Fruit fly (Drosophila melanogaster) whole organism, embryonic: Measurements from ENCODE around the gene lectin-37Da.

ENCODE experiments used
- ATbp ChIP-seq: fragments of 200-800 bp; sonication (Bioruptor generic); optimal IDR thresholded peaks from 2 replicates; lab custom pipeline; 2017; ENCODE audit warnings: missing biosample characterization, mild to moderate bottlenecking, missing genetic modification characterization, missing genetic modification reagents
- Abd-B ChIP-seq: fragments of 200-800 bp; sonication (Bioruptor generic); optimal IDR thresholded peaks from 2 replicates; lab custom pipeline; 2018; ENCODE audit warnings: missing biosample characterization, mild to moderate bottlenecking, missing genetic modification characterization, moderate library complexity
- B-H2 ChIP-seq: fragments of 200-800 bp; sonication (Bioruptor generic); optimal IDR thresholded peaks from 2 replicates; lab custom pipeline; 2018; ENCODE audit warnings: missing biosample characterization, mild to moderate bottlenecking, missing genetic modification characterization
- Bteb2 ChIP-seq: fragments of 200-800 bp; sonication (Bioruptor generic); optimal IDR thresholded peaks from 2 replicates; lab custom pipeline; 2016; ENCODE audit warnings: missing biosample characterization, missing genetic modification characterization
- CG1024 ChIP-seq: fragments of 200-800 bp; sonication (Bioruptor generic); IDR thresholded peaks from 2 replicates; pipeline ENCODE4 v1.3.6; 2022; ENCODE audit warnings: missing biosample characterization, missing genetic modification characterization
- CG10462 ChIP-seq: fragments of 200-800 bp; sonication (Bioruptor generic); optimal IDR thresholded peaks from 2 replicates; lab custom pipeline; 2016; ENCODE audit warnings: missing biosample characterization, missing genetic modification characterization
- CG10565 ChIP-seq: fragments of 200-800 bp; sonication (Bioruptor generic); optimal IDR thresholded peaks from 3 replicates; lab custom pipeline; 2016; ENCODE audit warnings: missing biosample characterization, mild to moderate bottlenecking, missing genetic modification characterization
- CG12391 ChIP-seq: fragments of 200-800 bp; sonication (Bioruptor generic); optimal IDR thresholded peaks from 3 replicates; lab custom pipeline; 2018; ENCODE audit warnings: missing biosample characterization, mild to moderate bottlenecking, missing genetic modification characterization, moderate library complexity
- CG1647 ChIP-seq: fragments of 200-800 bp; sonication (Bioruptor generic); optimal IDR thresholded peaks from 3 replicates; lab custom pipeline; 2016; ENCODE audit warnings: missing biosample characterization, missing genetic modification characterization
- CG16863 ChIP-seq: fragments of 200-800 bp; sonication (Bioruptor generic); optimal IDR thresholded peaks from 3 replicates; lab custom pipeline; 2016; ENCODE audit warnings: missing biosample characterization, missing genetic modification characterization
- CG1832 ChIP-seq: fragments of 200-800 bp; sonication (Bioruptor generic); optimal IDR thresholded peaks from 2 replicates; lab custom pipeline; 2017; ENCODE audit warnings: missing biosample characterization, mild to moderate bottlenecking, missing genetic modification characterization, inconsistent platforms
- CG18599 ChIP-seq: fragments of 200-800 bp; sonication (Bioruptor generic); optimal IDR thresholded peaks from 3 replicates; lab custom pipeline; 2017; ENCODE audit warnings: missing biosample characterization, missing genetic modification characterization, mild to moderate bottlenecking, moderate library complexity, missing genetic modification reagents
- CG4360 ChIP-seq: fragments of 200-800 bp; sonication (Bioruptor generic); IDR thresholded peaks from 2 replicates; pipeline ENCODE4 v1.3.6; 2022; ENCODE audit warnings: missing biosample characterization, missing genetic modification characterization
- CG4730 ChIP-seq: fragments of 200-800 bp; sonication (Bioruptor generic); IDR thresholded peaks from 2 replicates; pipeline ENCODE4 v1.3.6; 2022; ENCODE audit warnings: missing biosample characterization, missing genetic modification characterization
- CG4820 ChIP-seq: fragments of 200-800 bp; sonication (Bioruptor generic); optimal IDR thresholded peaks from 3 replicates; lab custom pipeline; 2016; ENCODE audit warnings: missing biosample characterization, missing genetic modification characterization
- CG5180 ChIP-seq: fragments of 200-800 bp; sonication (Bioruptor generic); optimal IDR thresholded peaks from 3 replicates; lab custom pipeline; 2017; ENCODE audit warnings: missing biosample characterization, missing genetic modification characterization, mild to moderate bottlenecking, moderate library complexity, missing genetic modification reagents
- CG6254 ChIP-seq: fragments of 200-800 bp; sonication (Bioruptor generic); optimal IDR thresholded peaks from 3 replicates; lab custom pipeline; 2017; ENCODE audit warnings: mild to moderate bottlenecking, missing biosample characterization, missing genetic modification reagents, missing genetic modification characterization
- CG6683 ChIP-seq: fragments of 200-800 bp; sonication (Bioruptor generic); optimal IDR thresholded peaks from 2 replicates; lab custom pipeline; 2017; ENCODE audit warnings: missing biosample characterization, mild to moderate bottlenecking, missing genetic modification characterization, missing genetic modification reagents
- CG6854 ChIP-seq: fragments of 200-800 bp; sonication (Bioruptor generic); optimal IDR thresholded peaks from 3 replicates; lab custom pipeline; 2017; ENCODE audit warnings: missing biosample characterization, mild to moderate bottlenecking, missing genetic modification characterization
- CG7357 ChIP-seq: fragments of 200-800 bp; sonication (Bioruptor generic); IDR thresholded peaks from 3 replicates; pipeline ENCODE4 v1.3.6; 2022; ENCODE audit warnings: missing biosample characterization, missing genetic modification characterization
- CG8388 ChIP-seq: fragments of 200-800 bp; sonication (Bioruptor generic); optimal IDR thresholded peaks from 2 replicates; lab custom pipeline; 2019; ENCODE audit warnings: missing biosample characterization, mild to moderate bottlenecking, missing genetic modification characterization, moderate library complexity
- Dip2 ChIP-seq: fragments of 200-800 bp; sonication (Bioruptor generic); IDR thresholded peaks from 2 replicates; pipeline ENCODE4 v1.3.6; 2022; ENCODE audit warnings: missing biosample characterization, missing genetic modification characterization
- Fer1 ChIP-seq: fragments of 200-800 bp; sonication (Bioruptor generic); optimal IDR thresholded peaks from 2 replicates; lab custom pipeline; 2017; ENCODE audit warnings: missing biosample characterization, mild to moderate bottlenecking, missing genetic modification characterization
- HLHmδ ChIP-seq: fragments of 200-800 bp; sonication (Bioruptor generic); optimal IDR thresholded peaks from 2 replicates; lab custom pipeline; 2018; ENCODE audit warnings: missing biosample characterization, mild to moderate bottlenecking, missing genetic modification characterization, moderate library complexity
- Oli ChIP-seq: fragments of 200-800 bp; sonication (Bioruptor generic); optimal IDR thresholded peaks from 2 replicates; lab custom pipeline; 2018; ENCODE audit warnings: missing biosample characterization, mild to moderate bottlenecking, missing genetic modification characterization, moderate library complexity
- Sox100B ChIP-seq: fragments of 200-800 bp; sonication (Bioruptor generic); optimal IDR thresholded peaks from 3 replicates; lab custom pipeline; 2018; ENCODE audit warnings: missing biosample characterization, mild to moderate bottlenecking, missing genetic modification characterization
- Sry-δ ChIP-seq: fragments of 200-800 bp; sonication (Bioruptor generic); optimal IDR thresholded peaks from 2 replicates; lab custom pipeline; 2016; ENCODE audit warnings: missing biosample characterization, missing genetic modification characterization
- TFAM ChIP-seq: fragments of 200-800 bp; sonication (Bioruptor generic); optimal IDR thresholded peaks from 2 replicates; lab custom pipeline; 2017; ENCODE audit warnings: missing biosample characterization, missing genetic modification characterization, inconsistent platforms
- ab ChIP-seq: fragments of 200-800 bp; sonication (Bioruptor generic); optimal IDR thresholded peaks from 2 replicates; lab custom pipeline; 2016; ENCODE audit warnings: missing biosample characterization, missing genetic modification characterization
- ac ChIP-seq: fragments of 200-800 bp; sonication (Bioruptor generic); optimal IDR thresholded peaks from 3 replicates; lab custom pipeline; 2017; ENCODE audit warnings: missing biosample characterization, mild to moderate bottlenecking, missing genetic modification characterization
- ase ChIP-seq: fragments of 200-800 bp; sonication (Bioruptor generic); IDR thresholded peaks from 3 replicates; pipeline ENCODE4 v1.3.6; 2022; ENCODE audit warnings: missing biosample characterization, missing genetic modification characterization
- bbx ChIP-seq: fragments of 200-800 bp; sonication (Bioruptor generic); IDR thresholded peaks from 2 replicates; pipeline ENCODE4 v1.3.6; 2022; ENCODE audit warnings: missing biosample characterization, missing genetic modification characterization; ENCODE audit not compliant: partially characterized antibody
- btn ChIP-seq: fragments of 200-800 bp; sonication (Bioruptor generic); optimal IDR thresholded peaks from 2 replicates; lab custom pipeline; 2016; ENCODE audit warnings: missing biosample characterization, missing genetic modification characterization
- cad ChIP-seq: fragments of >200 bp; optimal IDR thresholded peaks from 2 replicates; lab custom pipeline; 2017; ENCODE audit warnings: missing biosample characterization, missing genetic modification characterization
- chif ChIP-seq, 2 experiments: fragments of 200-800 bp; sonication (Bioruptor generic); optimal IDR thresholded peaks; 3 replicates each; lab custom pipeline; 2016; ENCODE audit warnings: missing biosample characterization in 2 of 2, missing genetic modification characterization in 2 of 2
- ci ChIP-seq: fragments of 200-800 bp; sonication (Bioruptor generic); IDR thresholded peaks from 3 replicates; pipeline ENCODE4 v1.3.6; 2022; ENCODE audit warnings: missing biosample characterization, missing genetic modification characterization
- eyg ChIP-seq: fragments of 200-800 bp; sonication (Bioruptor generic); optimal IDR thresholded peaks from 3 replicates; lab custom pipeline; 2016; ENCODE audit warnings: missing biosample characterization, missing genetic modification characterization
- fd3F ChIP-seq: fragments of 200-800 bp; sonication (Bioruptor generic); optimal IDR thresholded peaks from 2 replicates; lab custom pipeline; 2018; ENCODE audit warnings: missing biosample characterization, mild to moderate bottlenecking, missing genetic modification characterization, moderate library complexity
- hbn ChIP-seq: fragments of 200-800 bp; sonication (Bioruptor generic); IDR thresholded peaks from 2 replicates; pipeline ENCODE4 v1.3.6; 2022; ENCODE audit warnings: missing biosample characterization, missing genetic modification characterization; ENCODE audit not compliant: partially characterized antibody
- hkb ChIP-seq, 2 experiments: fragments of 200-800 bp in 1 of 2; fragments of >200 bp in 1 of 2; sonication (Bioruptor generic) in 1 of 2; IDR thresholded peaks in 1 of 2; optimal IDR thresholded peaks in 1 of 2; 2 replicates each; pipeline versions ENCODE4 v1.3.6 to Lab custom; 2017 to 2022; ENCODE audit warnings: missing biosample characterization in 1 of 2, missing genetic modification characterization in 1 of 2
- insv ChIP-seq, 2 experiments: fragments of 200-800 bp; sonication (Bioruptor generic); optimal IDR thresholded peaks; 3 replicates each; lab custom pipeline; 2016 to 2018; ENCODE audit warnings: missing biosample characterization in 2 of 2, missing genetic modification characterization in 2 of 2
- luna ChIP-seq: fragments of 200-800 bp; sonication (Bioruptor generic); optimal IDR thresholded peaks from 2 replicates; lab custom pipeline; 2016; ENCODE audit warnings: missing biosample characterization, missing genetic modification characterization
- oc ChIP-seq: fragments of 200-800 bp; sonication (Bioruptor generic); optimal IDR thresholded peaks from 2 replicates; lab custom pipeline; 2018; ENCODE audit warnings: missing biosample characterization, mild to moderate bottlenecking, missing genetic modification characterization, moderate library complexity
- stwl ChIP-seq: fragments of 200-800 bp; sonication (Bioruptor generic); optimal IDR thresholded peaks from 3 replicates; lab custom pipeline; 2018; ENCODE audit warnings: missing biosample characterization, mild to moderate bottlenecking, missing genetic modification characterization, moderate library complexity
- tll ChIP-seq, 2 experiments: fragments of 200-800 bp in 1 of 2; fragments of >200 bp in 1 of 2; sonication (Bioruptor generic) in 1 of 2; optimal IDR thresholded peaks; 2 replicates each; lab custom pipeline; 2017 to 2019; ENCODE audit warnings: missing biosample characterization in 2 of 2, missing genetic modification characterization in 2 of 2, mild to moderate bottlenecking in 1 of 2, moderate library complexity in 1 of 2
- tx ChIP-seq: fragments of 200-800 bp; sonication (Bioruptor generic); optimal IDR thresholded peaks from 2 replicates; lab custom pipeline; 2016; ENCODE audit warnings: missing biosample characterization, missing genetic modification characterization
- zf30C ChIP-seq: fragments of 200-800 bp; sonication (Bioruptor generic); optimal IDR thresholded peaks from 3 replicates; lab custom pipeline; 2018; ENCODE audit warnings: missing biosample characterization, mild to moderate bottlenecking, missing genetic modification characterization

lectin-37Da gene

dm6 chr2L:19452535-19453317, 34.6 kb downstream of the lectin-37Da start (continued):
- no peak for TF ChIP-seq Sox100B (GFP tag; lab: Kevin White, UChicago)
- TF ChIP-seq tx (GFP tag; lab: Kevin White, UChicago), result no peak
- no peak for TF ChIP-seq hkb (optimal IDR thresholded peaks at IDR 0.05; lab: Kevin White, UChicago)
- peak; percentile 24; the same call in 1 of the 2 replicates for TF ChIP-seq hkb (GFP tag; IDR thresholded peaks at IDR 0.05; lab: Robert Waterston, UW)
- TF ChIP-seq bbx (GFP tag; lab: Robert Waterston, UW), result peak; percentile 45; the same call in 1 of the 2 replicates
- TF ChIP-seq Sry-δ (GFP tag; lab: Kevin White, UChicago), result no peak
- 0 out of 2 replicates have a peak, but pooled peaks have one; percentile 33 for TF ChIP-seq CG4730 (GFP tag; lab: Robert Waterston, UW)
- TF ChIP-seq ATbp, result no peak
- no peak for TF ChIP-seq CG6854 (GFP tag; lab: Kevin White, UChicago)
- peak; percentile 32 for TF ChIP-seq CG18599
- TF ChIP-seq Dip2 (GFP tag; lab: Robert Waterston, UW), result no peak
- no peak for TF ChIP-seq ab
- TF ChIP-seq ac, result no peak
- TF ChIP-seq CG10462 (GFP tag; lab: Kevin White, UChicago), result no peak
- 0 out of 2 replicates have a peak, but pooled peaks have one; percentile 2 for TF ChIP-seq CG1024 (GFP tag; lab: Robert Waterston, UW)
- TF ChIP-seq ase, result no peak
- TF ChIP-seq CG4820 (GFP tag; lab: Kevin White, UChicago), result no peak
- TF ChIP-seq btn, result no peak
- no peak for TF ChIP-seq CG10565 (GFP tag; lab: Kevin White, UChicago)
- no peak for TF ChIP-seq Bteb2 (GFP tag; lab: Kevin White, UChicago)
- TF ChIP-seq ci (GFP tag; lab: Robert Waterston, UW), result no peak
- no peak for TF ChIP-seq CG5180 (GFP tag; lab: Kevin White, UChicago)
- TF ChIP-seq B-H2 (GFP tag; lab: Kevin White, UChicago), result no peak
- no peak for TF ChIP-seq oc (tag; lab: Kevin White, UChicago)
- no peak for TF ChIP-seq CG8388 (GFP tag; lab: Kevin White, UChicago)
- peak in 1 of 2 experiments; percentile 10 for TF ChIP-seq chif (GFP tag; optimal IDR thresholded peaks at IDR 0.05; lab: Kevin White, UChicago)
- TF ChIP-seq luna (GFP tag; lab: Kevin White, UChicago), result no peak
- no peak; the same call in 1 of the 2 replicates for TF ChIP-seq hbn
- TF ChIP-seq Fer1 (GFP tag; lab: Kevin White, UChicago), result peak; percentile 19
- no peak for TF ChIP-seq CG6254
- no peak for TF ChIP-seq CG16863
- TF ChIP-seq fd3F (GFP tag; lab: Kevin White, UChicago), result no peak
- TF ChIP-seq CG4360, result no peak
- TF ChIP-seq zf30C (GFP tag; lab: Kevin White, UChicago), result no peak
- TF ChIP-seq cad, result no peak
- TF ChIP-seq Oli, result no peak
- peak; percentile 16 for TF ChIP-seq CG12391 (tag; lab: Kevin White, UChicago)
- no peak for TF ChIP-seq Abd-B
- TF ChIP-seq stwl, result no peak
- TF ChIP-seq tll (GFP tag; optimal IDR thresholded peaks at IDR 0.05; lab: Kevin White, UChicago), result no peak
- TF ChIP-seq CG1832, result no peak
- TF ChIP-seq CG1647 (GFP tag; lab: Kevin White, UChicago), result no peak
- no peak for TF ChIP-seq CG7357 (GFP tag; lab: Robert Waterston, UW)
- TF ChIP-seq CG6683 (GFP tag; lab: Kevin White, UChicago), result no peak
- no peak for TF ChIP-seq insv (GFP tag; optimal IDR thresholded peaks at IDR 0.05; lab: Kevin White, UChicago)
- no peak for TF ChIP-seq eyg (GFP tag; lab: Kevin White, UChicago)
- TF ChIP-seq TFAM (GFP tag; lab: Kevin White, UChicago), result no peak
- TF ChIP-seq HLHmδ (GFP tag; lab: Kevin White, UChicago), result peak; percentile 15
